Fruit fly (Drosophila melanogaster): ENCODE results near the gene CG15892.
A peak's percentile ranks its signal among the peaks of the same experiment; 100 is the strongest.

The CG15892 gene

dm6 chrX:6260900-6261299 is 33.2 kb downstream of the CG15892 start, which contains the start of gene Josd (continued):
- peak; percentile 37 for TF ChIP-seq fkh (GFP tag; optimal IDR thresholded peaks at IDR 0.05)
- TF ChIP-seq Smox (GFP tag; optimal IDR thresholded peaks at IDR 0.05): no peak

- no peak for TF ChIP-seq Hr4 (GFP tag; optimal IDR thresholded peaks at IDR 0.05)
- TF ChIP-seq dac (GFP tag; optimal IDR thresholded peaks at IDR 0.05): no peak
- no peak for TF ChIP-seq achi (GFP tag; optimal IDR thresholded peaks at IDR 0.05)
Measured at dm6 chrX:6259696-6260095, 34.4 kb downstream of the CG15892 start.

- TF ChIP-seq CG31627 (GFP tag; optimal IDR thresholded peaks at IDR 0.05) (peak; percentile 3), Eip78C (GFP tag) (peak; percentile 61), topi (GFP tag; optimal IDR thresholded peaks at IDR 0.05) (peak; percentile 13), acj6 (GFP tag; optimal IDR thresholded peaks at IDR 0.05) (peak; percentile 35), vri (GFP tag; optimal IDR thresholded peaks at IDR 0.05) (peak; percentile 39), esn (GFP tag; optimal IDR thresholded peaks at IDR 0.05) (peak; percentile 42), CG7368 (GFP tag; optimal IDR thresholded peaks at IDR 0.05) (no peak), CG34406 (GFP tag; optimal IDR thresholded peaks at IDR 0.05) (peak; percentile 10), CG3032 (tag; optimal IDR thresholded peaks at IDR 0.05) (peak; percentile 41), CG8632 (GFP tag; optimal IDR thresholded peaks at IDR 0.05) (peak; percentile 20), Sox102F (GFP tag; optimal IDR thresholded peaks at IDR 0.05) (no peak), dsx (GFP tag; optimal IDR thresholded peaks at IDR 0.05; ENCODE audit: poor library complexity, severe bottlenecking) (peak; percentile 45), CG11294 (GFP tag; IDR thresholded peaks at IDR 0.05) (no peak), achi (GFP tag; optimal IDR thresholded peaks at IDR 0.05) (peak; percentile 47), eg (GFP tag; IDR thresholded peaks at IDR 0.05) (0 out of 3 replicates have a peak, but pooled peaks have one; percentile 13), CG1621 (tag; optimal IDR thresholded peaks at IDR 0.05) (no peak), fd85E (GFP tag; optimal IDR thresholded peaks at IDR 0.05) (no peak), lz (GFP tag; optimal IDR thresholded peaks at IDR 0.05) (peak; percentile 9)
Measured at dm6 chrX:6255414-6255915, 38.7 kb downstream of the CG15892 start, which contains the start of the genes Rbcn-3A and Spx. Rbcn-3A (minus strand) TSS chrX:6255487. Spx (plus strand) TSS chrX:6255822.

dm6 chrX:6254617-6255349 is 39.4 kb downstream of the CG15892 start:
- no peak for TF ChIP-seq CG7368 (GFP tag; optimal IDR thresholded peaks at IDR 0.05)
- no peak for TF ChIP-seq CG1621 (tag; optimal IDR thresholded peaks at IDR 0.05)
- TF ChIP-seq Ets21C (GFP tag; optimal IDR thresholded peaks at IDR 0.05): no peak
- no peak for TF ChIP-seq Eip93F (GFP tag; optimal IDR thresholded peaks at IDR 0.05)
- TF ChIP-seq svp (GFP tag): peak; percentile 58
- TF ChIP-seq spab (GFP tag; optimal IDR thresholded peaks at IDR 0.05): no peak
- no peak for TF ChIP-seq CG8632 (GFP tag; optimal IDR thresholded peaks at IDR 0.05)
- no peak for TF ChIP-seq vri (GFP tag; optimal IDR thresholded peaks at IDR 0.05)
- TF ChIP-seq net (GFP tag; optimal IDR thresholded peaks at IDR 0.05): no peak
- no peak for TF ChIP-seq CG6163 (GFP tag; IDR thresholded peaks at IDR 0.05)
- TF ChIP-seq CG11902 (GFP tag; optimal IDR thresholded peaks at IDR 0.05): no peak
- TF ChIP-seq dsx (GFP tag; optimal IDR thresholded peaks at IDR 0.05; ENCODE audit: poor library complexity, severe bottlenecking): peak; percentile 49

- TF ChIP-seq fkh (GFP tag; optimal IDR thresholded peaks at IDR 0.05) (peak; percentile 76), acj6 (GFP tag; optimal IDR thresholded peaks at IDR 0.05) (no peak)
Measured at dm6 chrX:6253701-6254100, 40.4 kb downstream of the CG15892 start.

- no peak for TF ChIP-seq Hr39 (GFP tag; optimal IDR thresholded peaks at IDR 0.05)
- TF ChIP-seq cyc (GFP tag; optimal IDR thresholded peaks at IDR 0.05): no peak
- no peak for TF ChIP-seq Ets96B (tag; optimal IDR thresholded peaks at IDR 0.05)
- TF ChIP-seq Eip75B (GFP tag; optimal IDR thresholded peaks at IDR 0.05): no peak
- TF ChIP-seq CG4318 (GFP tag; optimal IDR thresholded peaks at IDR 0.05): no peak
- TF ChIP-seq fkh (GFP tag; optimal IDR thresholded peaks at IDR 0.05): no peak
- TF ChIP-seq CG10669 (GFP tag; optimal IDR thresholded peaks at IDR 0.05): no peak
- TF ChIP-seq CG34406 (GFP tag; optimal IDR thresholded peaks at IDR 0.05): no peak
- no peak for TF ChIP-seq esn (GFP tag; optimal IDR thresholded peaks at IDR 0.05)
- TF ChIP-seq CG6808 (GFP tag; optimal IDR thresholded peaks at IDR 0.05): no peak
- no peak for TF ChIP-seq dsx (GFP tag; optimal IDR thresholded peaks at IDR 0.05; ENCODE audit: poor library complexity, severe bottlenecking)
Measured at dm6 chrX:6252897-6253540, 41.1 kb downstream of the CG15892 start.
